Fruit fly (Drosophila melanogaster) whole organism, embryonic: ENCODE measurements around the gene Mst98Cb.

Source experiments
- Ada2b ChIP-seq: fragments of 200-800 bp; sonication (Bioruptor generic); IDR thresholded peaks from 2 replicates; pipeline ENCODE4 v1.3.6; 2022; ENCODE audit warnings: missing biosample characterization, missing genetic modification characterization
- Atf-2 ChIP-seq: fragments of 200-800 bp; sonication (Bioruptor generic); optimal IDR thresholded peaks from 2 replicates; lab custom pipeline; 2016; ENCODE audit warnings: missing biosample characterization, missing genetic modification characterization
- Bdp1 ChIP-seq: fragments of 200-800 bp; sonication (Bioruptor generic); optimal IDR thresholded peaks from 3 replicates; lab custom pipeline; 2016; ENCODE audit warnings: missing biosample characterization, missing genetic modification characterization
- CG10431 ChIP-seq: fragments of 200-800 bp; sonication (Bioruptor generic); optimal IDR thresholded peaks from 3 replicates; lab custom pipeline; 2018; ENCODE audit warnings: missing biosample characterization, mild to moderate bottlenecking, missing genetic modification characterization
- CG11247 ChIP-seq: fragments of 200-800 bp; sonication (Bioruptor generic); IDR thresholded peaks from 2 replicates; pipeline ENCODE4 v1.3.6; 2022; ENCODE audit warnings: missing biosample characterization, missing genetic modification characterization
- CG11398 ChIP-seq: fragments of 200-800 bp; sonication (Bioruptor generic); optimal IDR thresholded peaks from 2 replicates; lab custom pipeline; 2016; ENCODE audit warnings: missing biosample characterization, missing genetic modification characterization
- CG12299 ChIP-seq: fragments of 200-800 bp; sonication (Bioruptor generic); optimal IDR thresholded peaks from 2 replicates; lab custom pipeline; 2018; ENCODE audit warnings: missing biosample characterization, mild to moderate bottlenecking, missing genetic modification characterization
- CG14860 ChIP-seq: fragments of 200-800 bp; sonication (Bioruptor generic); IDR thresholded peaks from 3 replicates; pipeline ENCODE4 v1.3.6; 2022; ENCODE audit warnings: missing biosample characterization, missing genetic modification characterization; ENCODE audit not compliant: partially characterized antibody
- CG15269 ChIP-seq: fragments of 200-800 bp; sonication (Bioruptor generic); optimal IDR thresholded peaks from 2 replicates; lab custom pipeline; 2018; ENCODE audit warnings: missing biosample characterization, mild to moderate bottlenecking, missing genetic modification characterization, moderate library complexity
- CG1529 ChIP-seq: fragments of 200-800 bp; sonication (Bioruptor generic); optimal IDR thresholded peaks from 3 replicates; lab custom pipeline; 2018; ENCODE audit warnings: missing biosample characterization, missing genetic modification characterization
- CG15479 ChIP-seq: fragments of 200-800 bp; sonication (Bioruptor generic); optimal IDR thresholded peaks from 3 replicates; lab custom pipeline; 2019; ENCODE audit warnings: missing biosample characterization, mild to moderate bottlenecking, missing genetic modification characterization, moderate library complexity
- CG1603 ChIP-seq: fragments of 200-800 bp; sonication (Bioruptor generic); optimal IDR thresholded peaks from 2 replicates; lab custom pipeline; 2019; ENCODE audit warnings: missing biosample characterization, mild to moderate bottlenecking, missing genetic modification characterization, moderate library complexity
- CG18764 ChIP-seq: fragments of 200-800 bp; sonication (Bioruptor generic); optimal IDR thresholded peaks from 3 replicates; lab custom pipeline; 2016; ENCODE audit warnings: missing biosample characterization, missing genetic modification characterization
- CG2199 ChIP-seq: fragments of 200-800 bp; sonication (Bioruptor generic); IDR thresholded peaks from 3 replicates; pipeline ENCODE4 v1.3.6; 2022; ENCODE audit warnings: missing biosample characterization, missing genetic modification characterization
- CG3163 ChIP-seq: fragments of 200-800 bp; sonication (Bioruptor generic); optimal IDR thresholded peaks from 3 replicates; lab custom pipeline; 2016; ENCODE audit warnings: missing biosample characterization, missing genetic modification characterization
- CG3838 ChIP-seq: fragments of 200-800 bp; sonication (Bioruptor generic); optimal IDR thresholded peaks from 3 replicates; lab custom pipeline; 2016; ENCODE audit warnings: missing biosample characterization, missing genetic modification characterization
- CG5245 ChIP-seq: fragments of 200-800 bp; sonication (Bioruptor generic); optimal IDR thresholded peaks from 3 replicates; lab custom pipeline; 2016; ENCODE audit warnings: missing biosample characterization, missing genetic modification characterization
- CG6654 ChIP-seq: fragments of 200-800 bp; sonication (Bioruptor generic); optimal IDR thresholded peaks from 2 replicates; lab custom pipeline; 2017; ENCODE audit warnings: missing biosample characterization, mild to moderate bottlenecking, missing genetic modification characterization
- CG6854 ChIP-seq: fragments of 200-800 bp; sonication (Bioruptor generic); optimal IDR thresholded peaks from 3 replicates; lab custom pipeline; 2017; ENCODE audit warnings: missing biosample characterization, mild to moderate bottlenecking, missing genetic modification characterization
- CG8089 ChIP-seq: fragments of 200-800 bp; sonication (Bioruptor generic); optimal IDR thresholded peaks from 3 replicates; lab custom pipeline; 2016; ENCODE audit warnings: missing biosample characterization, missing genetic modification characterization
- CG8765 ChIP-seq: fragments of 200-800 bp; sonication (Bioruptor generic); IDR thresholded peaks from 2 replicates; pipeline ENCODE4 v1.3.6; 2022; ENCODE audit warnings: missing biosample characterization, missing genetic modification characterization
- CG9609 ChIP-seq: fragments of 200-800 bp; sonication (Bioruptor generic); optimal IDR thresholded peaks from 3 replicates; lab custom pipeline; 2016; ENCODE audit warnings: missing biosample characterization, missing genetic modification characterization
- Camta ChIP-seq: fragments of 200-800 bp; sonication (Bioruptor generic); optimal IDR thresholded peaks from 2 replicates; lab custom pipeline; 2016; ENCODE audit warnings: missing biosample characterization, missing genetic modification characterization
- Dip3 ChIP-seq: fragments of 200-800 bp; sonication (Bioruptor generic); optimal IDR thresholded peaks from 3 replicates; lab custom pipeline; 2016; ENCODE audit warnings: missing biosample characterization, missing genetic modification characterization
- Fer2 ChIP-seq: fragments of 200-800 bp; sonication (Bioruptor generic); optimal IDR thresholded peaks from 2 replicates; lab custom pipeline; 2018; ENCODE audit warnings: missing biosample characterization, mild to moderate bottlenecking, missing genetic modification characterization, moderate library complexity
- Gug ChIP-seq: fragments of 200-800 bp; sonication (Bioruptor generic); IDR thresholded peaks from 4 replicates; pipeline ENCODE4 v1.3.6; 2022; ENCODE audit warnings: missing biosample characterization, missing genetic modification characterization
- HHEX ChIP-seq: fragments of 200-800 bp; sonication (Bioruptor generic); optimal IDR thresholded peaks from 3 replicates; lab custom pipeline; 2017; ENCODE audit warnings: missing biosample characterization, mild to moderate bottlenecking, missing genetic modification characterization, missing genetic modification reagents
- NK7.1 ChIP-seq: fragments of 200-800 bp; sonication (Bioruptor generic); optimal IDR thresholded peaks from 3 replicates; lab custom pipeline; 2016; ENCODE audit warnings: missing biosample characterization, missing genetic modification characterization
- Nf-YC ChIP-seq: fragments of 200-800 bp; optimal IDR thresholded peaks from 3 replicates; lab custom pipeline; 2019; ENCODE audit warnings: missing biosample characterization, mild to moderate bottlenecking, missing genetic modification characterization, moderate library complexity
- Xbp1 ChIP-seq: fragments of 200-800 bp; sonication (Bioruptor generic); optimal IDR thresholded peaks from 3 replicates; lab custom pipeline; 2016; ENCODE audit warnings: missing biosample characterization, mild to moderate bottlenecking, missing genetic modification characterization
- ara ChIP-seq: fragments of 200-800 bp; sonication (Bioruptor generic); IDR thresholded peaks from 2 replicates; pipeline ENCODE4 v1.3.6; 2022; ENCODE audit warnings: missing biosample characterization, missing genetic modification characterization
- chif ChIP-seq, 2 experiments: fragments of 200-800 bp; sonication (Bioruptor generic); optimal IDR thresholded peaks; 3 replicates each; lab custom pipeline; 2016; ENCODE audit warnings: missing biosample characterization in 2 of 2, missing genetic modification characterization in 2 of 2
- crp ChIP-seq, 2 experiments: fragments of 200-800 bp; sonication (Bioruptor generic); optimal IDR thresholded peaks; 2 replicates in 1 of 2; 3 replicates in 1 of 2; lab custom pipeline; 2017; ENCODE audit warnings: missing biosample characterization in 2 of 2, missing genetic modification characterization in 2 of 2, mild to moderate bottlenecking in 1 of 2, moderate library complexity in 1 of 2
- dysf ChIP-seq: fragments of 200-800 bp; sonication (Bioruptor generic); IDR thresholded peaks from 3 replicates; pipeline ENCODE4 v1.3.6; 2022; ENCODE audit warnings: missing biosample characterization, missing genetic modification characterization
- ems ChIP-seq: fragments of 200-800 bp; sonication (Bioruptor generic); optimal IDR thresholded peaks from 3 replicates; lab custom pipeline; 2016; ENCODE audit warnings: missing biosample characterization, missing genetic modification characterization
- fd96Cb ChIP-seq: fragments of 200-800 bp; sonication (Bioruptor generic); optimal IDR thresholded peaks from 2 replicates; lab custom pipeline; 2018; ENCODE audit warnings: missing biosample characterization, mild to moderate bottlenecking, missing genetic modification characterization, moderate library complexity
- gce ChIP-seq: fragments of 200-800 bp; sonication (Bioruptor generic); IDR thresholded peaks from 3 replicates; pipeline ENCODE4 v1.3.6; 2022; ENCODE audit warnings: missing biosample characterization, missing genetic modification characterization
- gcm ChIP-seq: fragments of 200-800 bp; sonication (Bioruptor generic); optimal IDR thresholded peaks from 2 replicates; lab custom pipeline; 2019; ENCODE audit warnings: missing biosample characterization, mild to moderate bottlenecking, missing genetic modification characterization, moderate library complexity
- gem ChIP-seq: fragments of 200-800 bp; sonication (Bioruptor generic); optimal IDR thresholded peaks from 2 replicates; lab custom pipeline; 2019; ENCODE audit warnings: missing biosample characterization, mild to moderate bottlenecking, missing genetic modification characterization, moderate library complexity
- h ChIP-seq: fragments of >200 bp; optimal IDR thresholded peaks from 2 replicates; lab custom pipeline; 2017
- ind ChIP-seq: fragments of 200-800 bp; sonication (Bioruptor generic); optimal IDR thresholded peaks from 3 replicates; lab custom pipeline; 2016; ENCODE audit warnings: missing biosample characterization, missing genetic modification characterization
- lmd ChIP-seq: fragments of 200-800 bp; sonication (Bioruptor generic); IDR thresholded peaks from 2 replicates; pipeline ENCODE4 v1.3.6; 2022; ENCODE audit warnings: missing biosample characterization, missing genetic modification characterization
- mirr ChIP-seq: fragments of 200-800 bp; sonication (Bioruptor generic); optimal IDR thresholded peaks from 3 replicates; lab custom pipeline; 2018; ENCODE audit warnings: missing biosample characterization, mild to moderate bottlenecking, missing genetic modification characterization
- nerfin-2 ChIP-seq: fragments of 200-800 bp; sonication (Bioruptor generic); IDR thresholded peaks from 2 replicates; pipeline ENCODE4 v1.3.6; 2022; ENCODE audit warnings: missing biosample characterization, missing genetic modification characterization; ENCODE audit not compliant: partially characterized antibody
- nmo ChIP-seq: fragments of 200-800 bp; sonication (Bioruptor generic); optimal IDR thresholded peaks from 2 replicates; lab custom pipeline; 2018; ENCODE audit warnings: missing biosample characterization, mild to moderate bottlenecking, missing genetic modification characterization, moderate library complexity
- peb ChIP-seq: fragments of 200-800 bp; sonication (Bioruptor generic); IDR thresholded peaks from 2 replicates; pipeline ENCODE4 v1.3.6; 2022; ENCODE audit warnings: missing biosample characterization, missing genetic modification characterization
- salm ChIP-seq: fragments of 200-800 bp; sonication (Bioruptor generic); optimal IDR thresholded peaks from 2 replicates; lab custom pipeline; 2018; ENCODE audit warnings: missing biosample characterization, mild to moderate bottlenecking, missing genetic modification characterization
- sim ChIP-seq: fragments of 200-800 bp; sonication (Bioruptor generic); IDR thresholded peaks from 2 replicates; pipeline ENCODE4 v1.3.6; 2022; ENCODE audit warnings: missing biosample characterization, missing genetic modification characterization
- slp2 ChIP-seq: fragments of 200-800 bp; sonication (Bioruptor generic); optimal IDR thresholded peaks from 2 replicates; lab custom pipeline; 2016; ENCODE audit warnings: missing biosample characterization, missing genetic modification characterization

The Mst98Cb gene

DNA sequence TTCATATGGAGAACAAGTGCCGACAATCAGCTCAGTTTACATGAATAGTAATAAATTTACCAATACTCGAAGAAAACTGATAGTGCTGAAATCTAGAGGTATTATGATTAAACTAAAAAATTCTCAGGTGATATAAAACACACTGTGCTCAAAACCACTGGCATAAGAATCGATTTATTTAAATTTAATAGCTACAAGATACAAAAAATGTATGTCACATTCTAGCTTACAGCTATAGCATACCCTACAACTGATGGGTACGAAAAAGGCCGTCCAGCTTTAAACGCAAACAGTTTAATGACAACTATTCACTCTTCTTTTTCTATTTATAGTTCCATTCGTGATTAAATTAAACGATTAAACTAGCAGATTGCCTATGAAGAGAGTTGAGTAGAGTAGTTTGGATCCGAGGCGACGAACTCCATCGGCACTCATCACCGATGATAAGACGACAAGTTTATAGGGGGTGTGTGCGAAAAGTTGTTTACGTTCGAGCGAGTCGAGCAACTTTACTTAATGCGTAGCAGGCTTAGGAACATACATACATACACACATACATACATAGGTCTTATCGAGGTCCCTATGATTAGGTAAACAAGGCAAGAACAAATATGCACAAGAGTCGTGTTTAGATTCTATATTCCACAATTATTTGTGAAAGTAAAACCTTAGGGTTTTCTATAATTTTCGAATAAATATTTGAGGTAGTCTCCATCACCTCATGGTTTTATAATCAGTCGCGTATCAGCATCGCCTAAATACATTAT lies 36.4 kb downstream of the Mst98Cb start (continued):
- TF ChIP-seq slp2 (GFP tag; lab: Kevin White, UChicago) (peak; percentile 47), CG2199 (GFP tag; lab: Robert Waterston, UW) (no peak), CG5245 (GFP tag; lab: Kevin White, UChicago) (peak; percentile 15), Xbp1 (GFP tag; lab: Kevin White, UChicago) (peak; percentile 67), peb (GFP tag; lab: Robert Waterston, UW) (peak; percentile 53), ems (GFP tag; lab: Kevin White, UChicago) (peak; percentile 6), Atf-2 (GFP tag; lab: Kevin White, UChicago) (peak; percentile 60), gce (peak; percentile 72; the same call in 2 of the 3 replicates), CG1529 (GFP tag; lab: Kevin White, UChicago) (peak; percentile 49), sim (GFP tag; lab: Robert Waterston, UW) (peak; percentile 78), CG14860 (GFP tag; lab: Robert Waterston, UW) (no peak), Bdp1 (GFP tag; lab: Kevin White, UChicago) (peak; percentile 68), CG10431 (GFP tag; lab: Kevin White, UChicago) (no peak), lmd (GFP tag; lab: Robert Waterston, UW) (peak; percentile 76), CG12299 (tag; lab: Kevin White, UChicago) (no peak), CG8089 (peak; percentile 74), CG15479 (peak; percentile 61), CG8765 (GFP tag; lab: Robert Waterston, UW) (no peak; the same call in 1 of the 2 replicates), CG6654 (GFP tag; lab: Kevin White, UChicago) (no peak), CG6854 (GFP tag; lab: Kevin White, UChicago) (peak; percentile 3), gem (peak; percentile 70), ara (peak; percentile 87), CG9609 (peak; percentile 45), Fer2 (tag; lab: Kevin White, UChicago) (peak; percentile 40), mirr (GFP tag; lab: Kevin White, UChicago) (peak; percentile 16), Dip3 (GFP tag; lab: Kevin White, UChicago) (peak; percentile 79), HHEX (peak; percentile 66), ind (GFP tag; lab: Kevin White, UChicago) (peak; percentile 48), chif (GFP tag; optimal IDR thresholded peaks at IDR 0.05; lab: Kevin White, UChicago) (peak; percentile 64 to 75), CG18764 (peak; percentile 69), nerfin-2 (GFP tag; lab: Robert Waterston, UW) (no peak), CG11247 (GFP tag; lab: Robert Waterston, UW) (peak; percentile 76), crp (GFP tag; optimal IDR thresholded peaks at IDR 0.05; lab: Kevin White, UChicago) (peak in 1 of 2 experiments; percentile 36), Camta (GFP tag; lab: Kevin White, UChicago) (peak; percentile 71), salm (tag; lab: Kevin White, UChicago) (no peak), CG11398 (GFP tag; lab: Kevin White, UChicago) (peak; percentile 82), CG3838 (GFP tag; lab: Kevin White, UChicago) (peak; percentile 83), Gug (GFP tag; lab: Robert Waterston, UW) (peak; percentile 59; the same call in 3 of the 4 replicates), CG15269 (tag; lab: Kevin White, UChicago) (peak; percentile 74), Nf-YC (tag; lab: Kevin White, UChicago) (peak; percentile 44), CG1603 (peak; percentile 66), NK7.1 (GFP tag; lab: Kevin White, UChicago) (peak; percentile 10), fd96Cb (tag; lab: Kevin White, UChicago) (peak; percentile 40), dysf (GFP tag; lab: Robert Waterston, UW) (peak; percentile 74), Ada2b (GFP tag; lab: Robert Waterston, UW) (peak; percentile 65), h (lab: Kevin White, UChicago) (no peak), nmo (GFP tag; lab: Kevin White, UChicago) (peak; percentile 36), CG3163 (GFP tag; lab: Kevin White, UChicago) (peak; percentile 62), gcm (GFP tag; lab: Kevin White, UChicago) (peak; percentile 45)
